Worm (Caenorhabditis elegans) whole organism, young adult: ENCODE data around the gene tatn-1.
A peak's percentile ranks its signal among the peaks of the same experiment; 100 is the strongest.

ENCODE experiments used
- B0336.3 ChIP-seq: fragments of 200-800 bp; sonication (Bioruptor generic); IDR thresholded peaks from 2 replicates; pipeline ENCODE4 v1.3.6; 2022; ENCODE audit warnings: missing genetic modification characterization, missing compliant biosample characterization
- C06A6.2 ChIP-seq: fragments of 200-800 bp; sonication (Bioruptor generic); conservative IDR thresholded peaks from 2 replicates; pipeline ENCODE4 v1.3.6; 2022; ENCODE audit warnings: missing genetic modification characterization, missing compliant biosample characterization
- D2030.7 ChIP-seq: fragments of 200-800 bp; sonication (Bioruptor generic); IDR thresholded peaks from 2 replicates; pipeline ENCODE4 v1.3.6; 2022; ENCODE audit warnings: missing genetic modification reagents, missing genetic modification characterization, missing compliant biosample characterization
- F49E8.2 ChIP-seq: sonication (generic microtip); optimal IDR thresholded peaks from 3 replicates; lab custom pipeline; 2017; ENCODE audit warnings: missing genetic modification characterization, mild to moderate bottlenecking, missing compliant biosample characterization, antibody characterized with exemption, moderate library complexity; ENCODE audit not compliant: insufficient read depth
- K11D2.4 ChIP-seq: fragments of 200-800 bp; sonication (Bioruptor generic); IDR thresholded peaks from 2 replicates; pipeline ENCODE4 v1.3.6; 2022; ENCODE audit warnings: missing genetic modification reagents, missing genetic modification characterization, missing compliant biosample characterization
- K12H6.12 ChIP-seq: fragments of 200-800 bp; sonication (Bioruptor generic); optimal IDR thresholded peaks from 2 replicates; lab custom pipeline; 2018; ENCODE audit warnings: mild to moderate bottlenecking, missing genetic modification characterization, missing compliant biosample characterization
- T26A5.8 ChIP-seq: sonication (generic microtip); optimal IDR thresholded peaks from 2 replicates; lab custom pipeline; 2016; ENCODE audit warnings: missing genetic modification characterization, missing compliant biosample characterization
- Y53F4B.3 ChIP-seq: fragments of 200-800 bp; sonication (Bioruptor generic); IDR thresholded peaks from 2 replicates; pipeline ENCODE4 v1.3.6; 2022; ENCODE audit warnings: missing genetic modification reagents, missing genetic modification characterization, missing compliant biosample characterization
- Y56A3A.18 ChIP-seq: fragments of 200-800 bp; sonication (Bioruptor generic); IDR thresholded peaks from 2 replicates; pipeline ENCODE4 v1.3.6; 2022; ENCODE audit warnings: missing genetic modification reagents, missing genetic modification characterization, missing compliant biosample characterization
- attf-5 ChIP-seq: fragments of 200-800 bp; sonication (Bioruptor generic); optimal IDR thresholded peaks from 2 replicates; lab custom pipeline; 2018; ENCODE audit warnings: mild to moderate bottlenecking, missing genetic modification characterization, missing compliant biosample characterization
- dpff-1 ChIP-seq: sonication (generic microtip); optimal IDR thresholded peaks from 2 replicates; lab custom pipeline; 2017; ENCODE audit warnings: mild to moderate bottlenecking, missing genetic modification characterization, missing compliant biosample characterization
- dpl-1 ChIP-seq: fragments of 150-350 bp; optimal IDR thresholded peaks from 2 replicates; lab custom pipeline; 2014; ENCODE audit warnings: missing biosample characterization, missing genetic modification reagents, missing genetic modification characterization
- efl-1 ChIP-seq: fragments of 150-350 bp; optimal IDR thresholded peaks from 2 replicates; lab custom pipeline; 2014; ENCODE audit warnings: missing biosample characterization, missing genetic modification reagents, missing genetic modification characterization
- egl-18 ChIP-seq: fragments of 200-800 bp; sonication (Bioruptor generic); IDR thresholded peaks from 2 replicates; pipeline ENCODE4 v1.3.6; 2022; ENCODE audit warnings: missing genetic modification reagents, missing genetic modification characterization, missing compliant biosample characterization
- egl-44 ChIP-seq: fragments of 200-800 bp; sonication (Bioruptor generic); IDR thresholded peaks from 2 replicates; pipeline ENCODE4 v1.3.6; 2022; ENCODE audit warnings: missing genetic modification reagents, missing genetic modification characterization, missing compliant biosample characterization
- egrh-3 ChIP-seq: fragments of 200-800 bp; sonication (Bioruptor generic); IDR thresholded peaks from 2 replicates; pipeline ENCODE4 v1.3.6; 2022; ENCODE audit warnings: missing genetic modification reagents, missing genetic modification characterization, missing compliant biosample characterization
- ekl-4 ChIP-seq: fragments of 200-800 bp; sonication (Bioruptor generic); IDR thresholded peaks from 2 replicates; pipeline ENCODE4 v1.3.6; 2022; ENCODE audit warnings: missing genetic modification reagents, missing genetic modification characterization, missing compliant biosample characterization
- hlh-12 ChIP-seq: sonication (generic microtip); optimal IDR thresholded peaks from 2 replicates; lab custom pipeline; 2016; ENCODE audit warnings: missing genetic modification characterization, missing compliant biosample characterization
- hmg-1.2 ChIP-seq: fragments of 200-800 bp; sonication (Bioruptor generic); IDR thresholded peaks from 2 replicates; pipeline ENCODE4 v1.3.6; 2022; ENCODE audit warnings: missing genetic modification reagents, missing genetic modification characterization, missing compliant biosample characterization
- hmg-20 ChIP-seq: fragments of 200-800 bp; sonication (Bioruptor generic); IDR thresholded peaks from 2 replicates; pipeline ENCODE4 v1.3.6; 2022; ENCODE audit warnings: missing genetic modification reagents, missing genetic modification characterization, missing compliant biosample characterization
- hrde-1 ChIP-seq: sonication (generic microtip); optimal IDR thresholded peaks from 2 replicates; lab custom pipeline; 2016; ENCODE audit warnings: missing genetic modification characterization, mild to moderate bottlenecking, missing compliant biosample characterization, moderate library complexity, missing genotype, missing genetic modification reagents, borderline replicate concordance
- lag-1 ChIP-seq: fragments of 200-800 bp; sonication (Bioruptor generic); IDR thresholded peaks from 2 replicates; pipeline ENCODE4 v1.3.6; 2022; ENCODE audit warnings: missing genetic modification reagents, missing genetic modification characterization, missing compliant biosample characterization
- lin-35 ChIP-seq, 3 experiments: fragments of 150-350 bp in 2 of 3; sonication (generic microtip) in 1 of 3; optimal IDR thresholded peaks; 2 replicates each; lab custom pipeline; 2014 to 2018; ENCODE audit warnings: missing biosample characterization in 3 of 3, missing genetic modification characterization in 3 of 3, missing genetic modification reagents in 3 of 3
- lin-40 ChIP-seq: sonication (generic microtip); optimal IDR thresholded peaks from 2 replicates; lab custom pipeline; 2016; ENCODE audit warnings: missing genetic modification characterization, mild to moderate bottlenecking, missing compliant biosample characterization, missing genotype, missing genetic modification reagents
- madf-8 ChIP-seq: fragments of 200-800 bp; sonication (Bioruptor generic); conservative IDR thresholded peaks from 2 replicates; pipeline ENCODE4 v1.3.6; 2022; ENCODE audit warnings: missing genetic modification reagents, missing genetic modification characterization, missing compliant biosample characterization
- mcd-1 ChIP-seq: fragments of 200-800 bp; sonication (Bioruptor generic); IDR thresholded peaks from 2 replicates; pipeline ENCODE4 v1.3.6; 2022; ENCODE audit warnings: missing genetic modification reagents, missing genetic modification characterization, missing compliant biosample characterization
- mxl-1 ChIP-seq: sonication (generic microtip); optimal IDR thresholded peaks from 2 replicates; lab custom pipeline; 2016; ENCODE audit warnings: missing genetic modification characterization, missing compliant biosample characterization
- nhr-120 ChIP-seq: fragments of 200-800 bp; sonication (Bioruptor generic); IDR thresholded peaks from 2 replicates; pipeline ENCODE4 v1.3.6; 2022; ENCODE audit warnings: missing genetic modification characterization, missing compliant biosample characterization
- nhr-80 ChIP-seq: sonication (generic microtip); optimal IDR thresholded peaks from 2 replicates; lab custom pipeline; 2016; ENCODE audit warnings: missing genetic modification characterization, missing compliant biosample characterization
- nhr-90 ChIP-seq: sonication (generic microtip); optimal IDR thresholded peaks from 2 replicates; lab custom pipeline; 2016; ENCODE audit warnings: missing genotype, mild to moderate bottlenecking, missing genetic modification characterization, missing compliant biosample characterization
- pha-4 ChIP-seq: fragments of 150-350 bp; sonication (generic microtip); optimal IDR thresholded peaks from 2 replicates; lab custom pipeline; 2014; ENCODE audit warnings: missing biosample characterization, missing genetic modification reagents, missing genetic modification characterization
- snpc-4 ChIP-seq, 5 experiments: fragments of 150-350 bp in 1 of 5; sonication (generic microtip) in 4 of 5; optimal IDR thresholded peaks; 2 replicates each; lab custom pipeline; 2014 to 2018; ENCODE audit warnings: missing genetic modification characterization in 5 of 5, missing biosample characterization in 3 of 5, antibody characterized with exemption in 2 of 5, mild to moderate bottlenecking in 2 of 5, missing compliant biosample characterization in 2 of 5, missing genotype in 2 of 5, moderate library complexity in 2 of 5, missing genetic modification reagents in 1 of 5
- sptf-2 ChIP-seq: fragments of 200-800 bp; sonication (Bioruptor generic); optimal IDR thresholded peaks from 2 replicates; lab custom pipeline; 2018; ENCODE audit warnings: mild to moderate bottlenecking, missing genetic modification characterization, missing compliant biosample characterization
- tbp1 ChIP-seq: fragments of 200-800 bp; sonication (Bioruptor generic); optimal IDR thresholded peaks from 2 replicates; lab custom pipeline; 2018; ENCODE audit warnings: mild to moderate bottlenecking, missing genetic modification characterization, missing compliant biosample characterization
- tbx-9 ChIP-seq: sonication (generic microtip); optimal IDR thresholded peaks from 2 replicates; lab custom pipeline; 2016; ENCODE audit warnings: borderline replicate concordance, missing genetic modification characterization, inconsistent platforms, missing compliant biosample characterization
- unc-62 ChIP-seq: fragments of 150-350 bp; optimal IDR thresholded peaks from 2 replicates; lab custom pipeline; 2014; ENCODE audit warnings: missing biosample characterization, missing genetic modification reagents, missing genetic modification characterization
- xnd-1 ChIP-seq: sonication (generic microtip); optimal IDR thresholded peaks from 2 replicates; lab custom pipeline; 2016; ENCODE audit warnings: missing genotype, missing genetic modification reagents, missing genetic modification characterization, missing compliant biosample characterization
- zfh-2 ChIP-seq: fragments of 200-800 bp; sonication (Bioruptor generic); conservative IDR thresholded peaks from 2 replicates; pipeline ENCODE4 v1.3.6; 2022; ENCODE audit warnings: missing genetic modification reagents, missing genetic modification characterization, missing compliant biosample characterization
- ztf-22 ChIP-seq: fragments of 200-800 bp; sonication (Bioruptor generic); optimal IDR thresholded peaks from 2 replicates; lab custom pipeline; 2018; ENCODE audit warnings: mild to moderate bottlenecking, missing genetic modification characterization, moderate library complexity, missing compliant biosample characterization
- ztf-26 ChIP-seq: sonication (generic microtip); optimal IDR thresholded peaks from 2 replicates; lab custom pipeline; 2017; ENCODE audit warnings: missing genetic modification characterization, missing compliant biosample characterization

Gene tatn-1

ce11 chrX:14743210-14743609 is 47.6 kb upstream of the tatn-1 start:
- TF ChIP-seq egl-18 (GFP tag; lab: Robert Waterston, UW): no peak
- no peak for TF ChIP-seq Y56A3A.18 (GFP tag; lab: Robert Waterston, UW)
- TF ChIP-seq ekl-4 (GFP tag; lab: Robert Waterston, UW): no peak
- no peak for TF ChIP-seq tbp1
- no peak for TF ChIP-seq hlh-12 (tag; lab: Kevin White, UChicago)
- no peak for TF ChIP-seq C06A6.2 (GFP tag; lab: Robert Waterston, UW)
- no peak for TF ChIP-seq ztf-26 (tag; lab: Kevin White, UChicago)
- no peak for TF ChIP-seq nhr-120 (GFP tag; lab: Robert Waterston, UW)
- TF ChIP-seq sptf-2 (GFP tag; lab: Kevin White, UChicago): no peak
- no peak for TF ChIP-seq lag-1
- no peak for TF ChIP-seq dpff-1 (tag; lab: Kevin White, UChicago)
- TF ChIP-seq hrde-1 (tag; lab: Kevin White, UChicago): no peak
- no peak for TF ChIP-seq lin-40 (tag; lab: Kevin White, UChicago)
- no peak for TF ChIP-seq D2030.7 (GFP tag; lab: Robert Waterston, UW)
- no peak for TF ChIP-seq lin-35 (GFP tag; optimal IDR thresholded peaks at IDR 0.05; lab: Kevin White, UChicago)
- TF ChIP-seq unc-62 (GFP tag; lab: Kevin White, UChicago): no peak
- TF ChIP-seq nhr-90 (tag; lab: Kevin White, UChicago): no peak
- TF ChIP-seq K12H6.12 (tag; lab: Kevin White, UChicago): no peak
- no peak for TF ChIP-seq attf-5 (GFP tag; lab: Kevin White, UChicago)
- no peak for TF ChIP-seq mcd-1 (GFP tag; lab: Robert Waterston, UW)

ce11 chrX:14743780-14744179 is 47.0 kb upstream of the tatn-1 start, which contains the start of gene C05G5.7:
Gene C05G5.7, minus strand, starts transcription at chrX:14743780.
- TF ChIP-seq T26A5.8 (tag; lab: Kevin White, UChicago) (no peak), unc-62 (GFP tag; lab: Kevin White, UChicago) (no peak), egl-44 (GFP tag; lab: Robert Waterston, UW) (no peak), mxl-1 (tag; lab: Kevin White, UChicago) (no peak), xnd-1 (tag; lab: Kevin White, UChicago) (no peak), nhr-120 (GFP tag; lab: Robert Waterston, UW) (no peak), nhr-80 (no peak), madf-8 (no peak), hmg-20 (GFP tag; lab: Robert Waterston, UW) (no peak), Y53F4B.3 (GFP tag; lab: Robert Waterston, UW) (no peak), F49E8.2 (tag; lab: Kevin White, UChicago) (no peak), hmg-1.2 (GFP tag; lab: Robert Waterston, UW) (no peak), dpl-1 (GFP tag; lab: Kevin White, UChicago) (no peak), ztf-22 (GFP tag; lab: Kevin White, UChicago) (no peak), K11D2.4 (GFP tag; lab: Robert Waterston, UW) (no peak), tbx-9 (no peak), B0336.3 (no peak)

ce11 chrX:14744496-14744895 is 46.3 kb upstream of the tatn-1 start:
- TF ChIP-seq snpc-4 (GFP tag; optimal IDR thresholded peaks at IDR 0.05; lab: Kevin White, UChicago) (no peak), snpc-4 (tag; optimal IDR thresholded peaks at IDR 0.05; lab: Kevin White, UChicago) (peak in 3 of 4 experiments; percentile 15 to 67 (median 57)), egrh-3 (peak; percentile 79), pha-4 (tag; lab: Kevin White, UChicago) (no peak), zfh-2 (peak; percentile 89), nhr-80 (peak; percentile 63), efl-1 (GFP tag; lab: Kevin White, UChicago) (no peak)
- TF ChIP-seq, all 124 proteins: peak for 4
